Worm (Caenorhabditis elegans) whole organism, mixed stage, embryonic: ENCODE measurements around the gene Y37D8A.26.

ENCODE experiments used
- M03D4.4 ChIP-seq: sonication (generic microtip); optimal IDR thresholded peaks from 2 replicates; lab custom pipeline; 2017; ENCODE audit warnings: mild to moderate bottlenecking, missing genetic modification characterization, missing compliant biosample characterization
- blmp-1 ChIP-seq: fragments of 150-350 bp; optimal IDR thresholded peaks from 2 replicates; lab custom pipeline; 2014; ENCODE audit warnings: missing biosample characterization, missing genetic modification characterization
- ceh-43 ChIP-seq: fragments of 200-800 bp; sonication (Bioruptor generic); optimal IDR thresholded peaks from 2 replicates; lab custom pipeline; 2018; ENCODE audit warnings: mild to moderate bottlenecking, missing genetic modification characterization, moderate library complexity, missing compliant biosample characterization
- ceh-83 ChIP-seq: fragments of 200-800 bp; sonication (Bioruptor generic); optimal IDR thresholded peaks from 2 replicates; lab custom pipeline; 2018; ENCODE audit warnings: mild to moderate bottlenecking, missing genetic modification characterization, missing compliant biosample characterization
- ces-1 ChIP-seq: fragments of 150-350 bp; optimal IDR thresholded peaks from 2 replicates; lab custom pipeline; 2014; ENCODE audit warnings: missing biosample characterization, missing genetic modification reagents, missing genetic modification characterization
- cnd-1 ChIP-seq: fragments of 200-800 bp; sonication (Bioruptor generic); optimal IDR thresholded peaks from 2 replicates; lab custom pipeline; 2018; ENCODE audit warnings: mild to moderate bottlenecking, missing genetic modification characterization, missing compliant biosample characterization
- drap-1 ChIP-seq: fragments of 200-800 bp; sonication (Bioruptor generic); optimal IDR thresholded peaks from 3 replicates; lab custom pipeline; 2018; ENCODE audit warnings: mild to moderate bottlenecking, missing genetic modification characterization, missing compliant biosample characterization
- elt-1 ChIP-seq: sonication (generic microtip); optimal IDR thresholded peaks from 2 replicates; lab custom pipeline; 2017; ENCODE audit warnings: missing genetic modification characterization, mild to moderate bottlenecking, missing compliant biosample characterization, antibody characterized with exemption, moderate library complexity, borderline replicate concordance; ENCODE audit not compliant: insufficient read depth
- elt-3 ChIP-seq: fragments of 150-350 bp; optimal IDR thresholded peaks from 2 replicates; lab custom pipeline; 2014; ENCODE audit warnings: missing biosample characterization, missing genetic modification characterization
- flh-1 ChIP-seq: fragments of 200-800 bp; sonication (Bioruptor generic); optimal IDR thresholded peaks from 2 replicates; lab custom pipeline; 2018; ENCODE audit warnings: mild to moderate bottlenecking, missing genetic modification characterization, moderate library complexity, missing compliant biosample characterization
- hlh-1 ChIP-seq: fragments of 150-350 bp; optimal IDR thresholded peaks from 2 replicates; lab custom pipeline; 2014; ENCODE audit warnings: missing biosample characterization, missing genetic modification reagents, missing genetic modification characterization
- lin-13 ChIP-seq: fragments of 150-350 bp; optimal IDR thresholded peaks from 2 replicates; lab custom pipeline; 2014; ENCODE audit warnings: missing biosample characterization, missing genetic modification characterization
- lin-32 ChIP-seq: fragments of 200-800 bp; sonication (Bioruptor generic); optimal IDR thresholded peaks from 2 replicates; lab custom pipeline; 2018; ENCODE audit warnings: mild to moderate bottlenecking, missing genetic modification characterization, missing compliant biosample characterization
- mab-5 ChIP-seq: fragments of 150-350 bp; optimal IDR thresholded peaks from 2 replicates; lab custom pipeline; 2014; ENCODE audit warnings: missing biosample characterization, missing genetic modification characterization
- mep-1 ChIP-seq: fragments of 150-350 bp; optimal IDR thresholded peaks from 2 replicates; lab custom pipeline; 2017; ENCODE audit warnings: missing biosample characterization, missing genetic modification reagents, missing genetic modification characterization, inconsistent platforms
- mls-2 ChIP-seq: sonication (generic microtip); optimal IDR thresholded peaks from 2 replicates; lab custom pipeline; 2016; ENCODE audit warnings: mild to moderate bottlenecking, missing genetic modification characterization, moderate library complexity, missing compliant biosample characterization
- nhr-12 ChIP-seq: fragments of 150-350 bp; optimal IDR thresholded peaks from 2 replicates; lab custom pipeline; 2014; ENCODE audit warnings: missing biosample characterization, missing genetic modification characterization
- nhr-2 ChIP-seq: fragments of 150-350 bp; optimal IDR thresholded peaks from 2 replicates; lab custom pipeline; 2014; ENCODE audit warnings: missing biosample characterization, missing genetic modification characterization
- nhr-237 ChIP-seq: fragments of 150-350 bp; optimal IDR thresholded peaks from 2 replicates; lab custom pipeline; 2014; ENCODE audit warnings: missing biosample characterization, missing genetic modification characterization
- nhr-28 ChIP-seq: fragments of 150-350 bp; optimal IDR thresholded peaks from 2 replicates; lab custom pipeline; 2014; ENCODE audit warnings: missing biosample characterization, missing genetic modification characterization
- nhr-76 ChIP-seq: sonication (generic microtip); optimal IDR thresholded peaks from 2 replicates; lab custom pipeline; 2017; ENCODE audit warnings: missing biosample characterization, missing genetic modification characterization
- pha-4 ChIP-seq: fragments of 150-350 bp; optimal IDR thresholded peaks from 2 replicates; lab custom pipeline; 2018; ENCODE audit warnings: missing biosample characterization, missing genetic modification reagents, missing genetic modification characterization
- sem-2 ChIP-seq: fragments of 200-800 bp; sonication (Bioruptor generic); optimal IDR thresholded peaks from 2 replicates; lab custom pipeline; 2018; ENCODE audit warnings: mild to moderate bottlenecking, missing genetic modification characterization, missing compliant biosample characterization
- snpc-4 ChIP-seq: fragments of 150-350 bp; optimal IDR thresholded peaks from 2 replicates; lab custom pipeline; 2014; ENCODE audit warnings: missing biosample characterization, missing genetic modification characterization
- tbx-8 ChIP-seq: fragments of 200-800 bp; sonication (Bioruptor generic); optimal IDR thresholded peaks from 2 replicates; lab custom pipeline; 2018; ENCODE audit warnings: mild to moderate bottlenecking, missing genetic modification characterization, moderate library complexity, missing compliant biosample characterization
- unc-120 ChIP-seq: sonication (generic microtip); optimal IDR thresholded peaks from 2 replicates; lab custom pipeline; 2017; ENCODE audit warnings: missing genetic modification characterization, missing compliant biosample characterization; ENCODE audit not compliant: poor library complexity, severe bottlenecking
- unc-39 ChIP-seq: fragments of 150-350 bp; optimal IDR thresholded peaks from 2 replicates; lab custom pipeline; 2014; ENCODE audit warnings: missing biosample characterization, missing genetic modification characterization
- unc-62 ChIP-seq: fragments of 150-350 bp; optimal IDR thresholded peaks from 2 replicates; lab custom pipeline; 2014; ENCODE audit warnings: missing biosample characterization, missing genetic modification reagents, missing genetic modification characterization
- zip-8 ChIP-seq: fragments of 150-350 bp; optimal IDR thresholded peaks from 2 replicates; lab custom pipeline; 2014; ENCODE audit warnings: missing biosample characterization, missing genetic modification characterization

Gene Y37D8A.26

ce11 chrIII:12836742-12837285 lies 19.7 kb downstream of the Y37D8A.26 start:
- TF ChIP-seq lin-32 (GFP tag; lab: Kevin White, UChicago) (no peak), nhr-12 (tag; lab: Kevin White, UChicago) (no peak), nhr-237 (tag; lab: Kevin White, UChicago) (no peak), ceh-83 (GFP tag; lab: Kevin White, UChicago) (no peak)

ce11 chrIII:12833079-12833478 lies 23.4 kb downstream of the Y37D8A.26 start:
- no peak for TF ChIP-seq sem-2 (GFP tag; lab: Kevin White, UChicago)
- no peak for TF ChIP-seq tbx-8 (GFP tag; lab: Kevin White, UChicago)
- no peak for TF ChIP-seq ces-1 (GFP tag; lab: Kevin White, UChicago)
- TF ChIP-seq cnd-1 = no peak
- no peak for TF ChIP-seq unc-39
- no peak for TF ChIP-seq M03D4.4 (tag; lab: Kevin White, UChicago)
- no peak for TF ChIP-seq nhr-2 (tag; lab: Kevin White, UChicago)
- TF ChIP-seq nhr-237 (tag; lab: Kevin White, UChicago) = no peak
- TF ChIP-seq mep-1 (tag; lab: Kevin White, UChicago) = no peak
- TF ChIP-seq nhr-28 (tag; lab: Kevin White, UChicago) = no peak
- TF ChIP-seq blmp-1 = no peak
- no peak for TF ChIP-seq ceh-83 (GFP tag; lab: Kevin White, UChicago)
- TF ChIP-seq lin-13 (tag; lab: Kevin White, UChicago) = no peak
- no peak for TF ChIP-seq flh-1 (GFP tag; lab: Kevin White, UChicago)
- TF ChIP-seq ceh-43 (GFP tag; lab: Kevin White, UChicago) = no peak
- TF ChIP-seq, all 35 proteins: peak for 0

ce11 chrIII:12831696-12832095 lies 24.8 kb downstream of the Y37D8A.26 start:
- TF ChIP-seq zip-8 (no peak), hlh-1 (tag; lab: Kevin White, UChicago) (no peak), mls-2 (tag; lab: Kevin White, UChicago) (no peak), mab-5 (tag; lab: Kevin White, UChicago) (no peak)

- TF ChIP-seq nhr-2 (tag; lab: Kevin White, UChicago) (no peak), mls-2 (tag; lab: Kevin White, UChicago) (no peak), mep-1 (tag; lab: Kevin White, UChicago) (no peak), unc-39 (no peak), nhr-12 (tag; lab: Kevin White, UChicago) (no peak), nhr-28 (tag; lab: Kevin White, UChicago) (no peak), blmp-1 (no peak), drap-1 (GFP tag; lab: Kevin White, UChicago) (no peak), pha-4 (tag; lab: Kevin White, UChicago) (no peak), ceh-83 (GFP tag; lab: Kevin White, UChicago) (no peak), tbx-8 (GFP tag; lab: Kevin White, UChicago) (no peak), unc-62 (no peak), unc-120 (no peak), sem-2 (GFP tag; lab: Kevin White, UChicago) (no peak), nhr-237 (tag; lab: Kevin White, UChicago) (no peak), mab-5 (tag; lab: Kevin White, UChicago) (no peak), ceh-43 (GFP tag; lab: Kevin White, UChicago) (no peak)
Measured at ce11 chrIII:12829068-12829467, 27.5 kb downstream of the Y37D8A.26 start, which contains the start of gene Y37D8A.3. TSS of gene Y37D8A.3 (plus strand) at chrIII:12829368.

- TF ChIP-seq unc-39 = no peak
- TF ChIP-seq elt-3 (tag; lab: Kevin White, UChicago) = no peak
- TF ChIP-seq lin-32 (GFP tag; lab: Kevin White, UChicago) = no peak
- no peak for TF ChIP-seq snpc-4 (tag; lab: Kevin White, UChicago)
- TF ChIP-seq zip-8 = no peak
- no peak for TF ChIP-seq nhr-28 (tag; lab: Kevin White, UChicago)
- TF ChIP-seq nhr-76 (tag; lab: Kevin White, UChicago) = no peak
- no peak for TF ChIP-seq pha-4 (tag; lab: Kevin White, UChicago)
- no peak for TF ChIP-seq elt-1 (tag; lab: Kevin White, UChicago)
- TF ChIP-seq lin-13 (tag; lab: Kevin White, UChicago) = no peak
Measured at ce11 chrIII:12822608-12823261, 33.8 kb downstream of the Y37D8A.26 start.
